Worm (Caenorhabditis elegans): ENCODE data around the gene ZK105.12.

ZK105.12 gene

ce11 chrV:7721945-7722344, 6.0 kb upstream of the ZK105.12 start, which contains the start of gene ZK105.14:
Gene ZK105.14, minus strand, starts transcription at chrV:7722045.
- TF ChIP-seq F57A8.1 (GFP tag; optimal IDR thresholded peaks at IDR 0.05) (no peak), snpc-1.3 (tag; optimal IDR thresholded peaks at IDR 0.05; ENCODE audit: insufficient read depth) (no peak), ceh-79 (tag; optimal IDR thresholded peaks at IDR 0.05) (no peak), let-526 (GFP tag; IDR thresholded peaks at IDR 0.05) (no peak), lag-1 (GFP tag; IDR thresholded peaks at IDR 0.05) (no peak)

ce11 chrV:7717629-7718028, 1.7 kb upstream of the ZK105.12 start, which contains the start of gene ZK105.5:
Gene ZK105.5, minus strand, starts transcription at chrV:7717729.
- TF ChIP-seq attf-6 (GFP tag; IDR thresholded peaks at IDR 0.05) (no peak), somi-1 (GFP tag; optimal IDR thresholded peaks at IDR 0.05) (no peak), madf-8 (GFP tag; conservative IDR thresholded peaks at IDR 0.05) (no peak), ets-4 (GFP tag; optimal IDR thresholded peaks at IDR 0.05) (no peak), ccch-3 (GFP tag; optimal IDR thresholded peaks at IDR 0.05) (no peak), nfyb-1 (GFP tag; IDR thresholded peaks at IDR 0.05) (no peak), rpc-1 (optimal IDR thresholded peaks at IDR 0.05) (no peak), rpc-1 (tag; optimal IDR thresholded peaks at IDR 0.05) (no peak), lin-26 (GFP tag; IDR thresholded peaks at IDR 0.05) (no peak)

- TF ChIP-seq hmg-1.2 (GFP tag; IDR thresholded peaks at IDR 0.05) = no peak
- TF ChIP-seq unc-62 (GFP tag; optimal IDR thresholded peaks at IDR 0.05) = no peak
- no peak for TF ChIP-seq sdz-38 (tag; optimal IDR thresholded peaks at IDR 0.05)
- no peak for TF ChIP-seq ztf-28 (GFP tag; IDR thresholded peaks at IDR 0.05)
- TF ChIP-seq lin-54 (GFP tag; optimal IDR thresholded peaks at IDR 0.05) = no peak
- TF ChIP-seq mes-4 (tag; optimal IDR thresholded peaks at IDR 0.05) = no peak
- TF ChIP-seq let-607 (tag; optimal IDR thresholded peaks at IDR 0.05) = no peak
- TF ChIP-seq zfh-2 (GFP tag; conservative IDR thresholded peaks at IDR 0.05) = no peak
- TF ChIP-seq bed-2 (GFP tag; IDR thresholded peaks at IDR 0.05) = no peak
- no peak for TF ChIP-seq cebp-2 (GFP tag; IDR thresholded peaks at IDR 0.05)
- no peak for TF ChIP-seq mcd-1 (GFP tag; IDR thresholded peaks at IDR 0.05)
Measured at ce11 chrV:7713691-7714090, 2.2 kb downstream of the ZK105.12 start, which contains the start of gene ZK105.1. Gene ZK105.1, plus strand, starts transcription at chrV:7713991.

ce11 chrV:7713072-7713471, 2.9 kb downstream of the ZK105.12 start, which contains the start of gene ZK105.13:
Gene ZK105.13, minus strand, starts transcription at chrV:7713172.
- TF ChIP-seq rpc-1 (optimal IDR thresholded peaks at IDR 0.05) (no peak), rpc-1 (tag; optimal IDR thresholded peaks at IDR 0.05) (no peak)

- no peak for TF ChIP-seq ceh-58 (GFP tag; IDR thresholded peaks at IDR 0.05)
- no peak for TF ChIP-seq lin-26 (GFP tag; IDR thresholded peaks at IDR 0.05)
Measured at ce11 chrV:7708525-7708924, 7.4 kb downstream of the ZK105.12 start, which contains the start of gene ZK105.11. Gene ZK105.11, minus strand, starts transcription at chrV:7708625.

ce11 chrV:7705316-7705715, 10.6 kb downstream of the ZK105.12 start, which contains the start of gene srw-3:
Gene srw-3, plus strand, starts transcription at chrV:7705616.
- TF ChIP-seq F55B11.4 (tag; optimal IDR thresholded peaks at IDR 0.05; ENCODE audit: borderline replicate concordance, insufficient read depth) (no peak), Y95B8A.8 (GFP tag; IDR thresholded peaks at IDR 0.05) (no peak), attf-3 (GFP tag; conservative IDR thresholded peaks at IDR 0.05) (no peak), atf-7 (tag; optimal IDR thresholded peaks at IDR 0.05) (no peak), ztf-3 (GFP tag; optimal IDR thresholded peaks at IDR 0.05) (no peak), lir-1 (GFP tag; conservative IDR thresholded peaks at IDR 0.05) (no peak), D2030.7 (GFP tag; IDR thresholded peaks at IDR 0.05) (no peak), Y56A3A.18 (GFP tag; IDR thresholded peaks at IDR 0.05) (no peak), snpc-4 (GFP tag; optimal IDR thresholded peaks at IDR 0.05) (no peak), snpc-4 (tag; optimal IDR thresholded peaks at IDR 0.05) (no peak), nfya-1 (tag; optimal IDR thresholded peaks at IDR 0.05; ENCODE audit: borderline replicate concordance, insufficient read depth) (no peak), ztf-22 (GFP tag; optimal IDR thresholded peaks at IDR 0.05) (no peak), ZK185.1 (tag; optimal IDR thresholded peaks at IDR 0.05; ENCODE audit: poor library complexity, severe bottlenecking) (no peak), dox-1 (GFP tag; IDR thresholded peaks at IDR 0.05) (no peak)

Data from whole organism, young adult.